Worm (Caenorhabditis elegans) whole organism, L1 larva: ENCODE results near the gene glb-20.

Source experiments
- C16A3.4 ChIP-seq: fragments of 150-350 bp; optimal IDR thresholded peaks from 2 replicates; lab custom pipeline; 2014; ENCODE audit warnings: missing biosample characterization, missing genetic modification characterization
- C34B4.2 ChIP-seq: sonication (generic microtip); optimal IDR thresholded peaks from 2 replicates; lab custom pipeline; 2017; ENCODE audit warnings: mild to moderate bottlenecking, missing genetic modification characterization, missing compliant biosample characterization
- F16B12.6 ChIP-seq: fragments of 150-350 bp; optimal IDR thresholded peaks from 2 replicates; lab custom pipeline; 2014; ENCODE audit warnings: missing biosample characterization, missing genetic modification characterization
- Y116A8C.19 ChIP-seq: sonication (generic microtip); optimal IDR thresholded peaks from 2 replicates; lab custom pipeline; 2016; ENCODE audit warnings: missing compliant biosample characterization, missing genetic modification characterization, borderline replicate concordance
- alr-1 ChIP-seq: fragments of 200-800 bp; sonication (Bioruptor generic); optimal IDR thresholded peaks from 2 replicates; lab custom pipeline; 2018; ENCODE audit warnings: borderline replicate concordance, mild to moderate bottlenecking, missing genetic modification characterization, missing compliant biosample characterization
- aly-2 ChIP-seq: fragments of 150-350 bp; optimal IDR thresholded peaks from 2 replicates; lab custom pipeline; 2014; ENCODE audit warnings: missing biosample characterization, missing genetic modification characterization
- ama-1 ChIP-seq: fragments of 150-350 bp; optimal IDR thresholded peaks from 2 replicates; lab custom pipeline; 2014
- ceh-63 ChIP-seq: fragments of 200-800 bp; sonication (Bioruptor generic); optimal IDR thresholded peaks from 2 replicates; lab custom pipeline; 2018; ENCODE audit warnings: mild to moderate bottlenecking, missing genetic modification characterization, missing compliant biosample characterization
- ceh-8 ChIP-seq: fragments of 200-800 bp; sonication (Bioruptor generic); optimal IDR thresholded peaks from 2 replicates; lab custom pipeline; 2018; ENCODE audit warnings: mild to moderate bottlenecking, missing genetic modification characterization, moderate library complexity, missing compliant biosample characterization
- ceh-82 ChIP-seq, 3 experiments: fragments of 150-350 bp in 1 of 3; sonication (generic microtip) in 2 of 3; optimal IDR thresholded peaks; 2 replicates each; lab custom pipeline; 2014 to 2017; ENCODE audit warnings: missing biosample characterization in 3 of 3, missing genetic modification characterization in 3 of 3
- ceh-88 ChIP-seq: fragments of 200-800 bp; sonication (Bioruptor generic); IDR thresholded peaks from 2 replicates; pipeline ENCODE4 v1.3.6; 2022; ENCODE audit warnings: missing genetic modification characterization, missing compliant biosample characterization
- ces-1 ChIP-seq: fragments of 150-350 bp; optimal IDR thresholded peaks from 2 replicates; lab custom pipeline; 2014; ENCODE audit warnings: missing biosample characterization, missing genetic modification reagents, missing genetic modification characterization
- dpl-1 ChIP-seq, 3 experiments: fragments of 150-350 bp in 2 of 3; sonication (generic microtip) in 1 of 3; optimal IDR thresholded peaks; 2 replicates each; lab custom pipeline; 2014 to 2017; ENCODE audit warnings: missing biosample characterization in 3 of 3, missing genetic modification characterization in 3 of 3, missing genetic modification reagents in 3 of 3
- dsc-1 ChIP-seq: sonication (generic microtip); optimal IDR thresholded peaks from 2 replicates; lab custom pipeline; 2016; ENCODE audit warnings: mild to moderate bottlenecking, missing genetic modification characterization, missing compliant biosample characterization
- efl-1 ChIP-seq, 4 experiments: fragments of 150-350 bp; optimal IDR thresholded peaks in 3 of 4; peaks in 1 of 4; 1 replicate in 1 of 4; 2 replicates in 3 of 4; lab custom pipeline; 2014; ENCODE audit warnings: missing biosample characterization in 2 of 4, missing genetic modification characterization in 2 of 4, missing genetic modification reagents in 2 of 4
- egl-13 ChIP-seq: sonication (generic microtip); optimal IDR thresholded peaks from 2 replicates; lab custom pipeline; 2016; ENCODE audit warnings: missing genotype, missing genetic modification reagents, missing genetic modification characterization, missing compliant biosample characterization
- egl-27 ChIP-seq, 2 experiments: fragments of 150-350 bp in 1 of 2; sonication (generic microtip); optimal IDR thresholded peaks; 3 replicates each; lab custom pipeline; 2017 to 2018; ENCODE audit warnings: missing biosample characterization in 2 of 2, missing genetic modification characterization in 2 of 2, missing genetic modification reagents in 2 of 2
- elt-2 ChIP-seq: sonication (generic microtip); optimal IDR thresholded peaks from 2 replicates; lab custom pipeline; 2016; ENCODE audit warnings: missing genetic modification characterization, mild to moderate bottlenecking, inconsistent platforms, missing compliant biosample characterization, missing genetic modification reagents
- elt-3 ChIP-seq, 6 experiments: fragments of 150-350 bp in 1 of 6; sonication (generic microtip); optimal IDR thresholded peaks; 2 replicates each; lab custom pipeline; 2017 to 2018; ENCODE audit warnings: missing biosample characterization in 6 of 6, missing genetic modification characterization in 6 of 6, inconsistent platforms in 1 of 6
- fkh-10 ChIP-seq: sonication (generic microtip); optimal IDR thresholded peaks from 2 replicates; lab custom pipeline; 2017; ENCODE audit warnings: missing biosample characterization, missing genetic modification reagents, missing genetic modification characterization
- fkh-8 ChIP-seq: sonication (generic microtip); optimal IDR thresholded peaks from 2 replicates; lab custom pipeline; 2016; ENCODE audit warnings: mild to moderate bottlenecking, missing genetic modification characterization, missing compliant biosample characterization
- fos-1 ChIP-seq: fragments of 150-350 bp; optimal IDR thresholded peaks from 2 replicates; lab custom pipeline; 2014; ENCODE audit warnings: missing biosample characterization, missing genetic modification characterization
- hlh-4 ChIP-seq: sonication (generic microtip); optimal IDR thresholded peaks from 2 replicates; lab custom pipeline; 2016; ENCODE audit warnings: mild to moderate bottlenecking, missing genetic modification characterization, missing compliant biosample characterization
- lin-13 ChIP-seq: fragments of 150-350 bp; optimal IDR thresholded peaks from 2 replicates; lab custom pipeline; 2014; ENCODE audit warnings: missing biosample characterization, missing genetic modification reagents, missing genetic modification characterization
- lin-14 ChIP-seq: fragments of 200-800 bp; sonication (Bioruptor generic); optimal IDR thresholded peaks from 2 replicates; lab custom pipeline; 2018; ENCODE audit warnings: mild to moderate bottlenecking, missing genetic modification characterization, moderate library complexity, missing compliant biosample characterization
- lin-35 ChIP-seq, 2 experiments: fragments of 150-350 bp; optimal IDR thresholded peaks; 2 replicates each; lab custom pipeline; 2014; ENCODE audit warnings: missing biosample characterization in 2 of 2, missing genetic modification characterization in 2 of 2, missing genetic modification reagents in 2 of 2
- lsy-2 ChIP-seq, 2 experiments: fragments of 150-350 bp; optimal IDR thresholded peaks; 2 replicates each; lab custom pipeline; 2014; ENCODE audit warnings: missing biosample characterization in 2 of 2, missing genetic modification characterization in 2 of 2
- mef-2 ChIP-seq: fragments of 150-350 bp; optimal IDR thresholded peaks from 2 replicates; lab custom pipeline; 2014; ENCODE audit warnings: missing biosample characterization, missing genetic modification characterization
- mep-1 ChIP-seq: fragments of 150-350 bp; optimal IDR thresholded peaks from 2 replicates; lab custom pipeline; 2014; ENCODE audit warnings: missing biosample characterization, missing genetic modification characterization
- nhr-20 ChIP-seq: sonication (generic microtip); optimal IDR thresholded peaks from 2 replicates; lab custom pipeline; 2016; ENCODE audit warnings: mild to moderate bottlenecking, missing genetic modification characterization, missing compliant biosample characterization
- nhr-237 ChIP-seq: fragments of 150-350 bp; optimal IDR thresholded peaks from 2 replicates; lab custom pipeline; 2014; ENCODE audit warnings: missing biosample characterization, missing genetic modification characterization
- nhr-76 ChIP-seq: sonication (generic microtip); optimal IDR thresholded peaks from 2 replicates; lab custom pipeline; 2017; ENCODE audit warnings: missing biosample characterization, missing genetic modification characterization
- nhr-85 ChIP-seq: sonication (generic microtip); peaks from one replicate; lab custom pipeline; 2016; ENCODE audit warnings: missing genetic modification characterization, inconsistent platforms, missing compliant biosample characterization
- pax-3 ChIP-seq: fragments of 200-800 bp; sonication (Bioruptor generic); optimal IDR thresholded peaks from 2 replicates; lab custom pipeline; 2018; ENCODE audit warnings: mild to moderate bottlenecking, missing genetic modification characterization, moderate library complexity, missing compliant biosample characterization
- rnt-1 ChIP-seq: sonication (generic microtip); optimal IDR thresholded peaks from 2 replicates; lab custom pipeline; 2016; ENCODE audit warnings: mild to moderate bottlenecking, missing genetic modification characterization, moderate library complexity, missing compliant biosample characterization
- skn-1 ChIP-seq: fragments of 150-350 bp; optimal IDR thresholded peaks from 2 replicates; lab custom pipeline; 2014; ENCODE audit warnings: missing biosample characterization, missing genetic modification characterization
- snpc-4 ChIP-seq: fragments of 150-350 bp; optimal IDR thresholded peaks from 2 replicates; lab custom pipeline; 2014; ENCODE audit warnings: missing biosample characterization, missing genetic modification characterization
- sox-4 ChIP-seq: sonication (generic microtip); optimal IDR thresholded peaks from 2 replicates; lab custom pipeline; 2016; ENCODE audit warnings: missing genetic modification characterization, missing compliant biosample characterization
- swsn-7 ChIP-seq: sonication (generic microtip); optimal IDR thresholded peaks from 2 replicates; lab custom pipeline; 2016; ENCODE audit warnings: missing genetic modification characterization, missing compliant biosample characterization
- tbx-2 ChIP-seq: sonication (generic microtip); optimal IDR thresholded peaks from 2 replicates; lab custom pipeline; 2016; ENCODE audit warnings: missing genetic modification characterization, missing compliant biosample characterization
- tlp-1 ChIP-seq: fragments of 150-350 bp; optimal IDR thresholded peaks from 2 replicates; lab custom pipeline; 2014; ENCODE audit warnings: missing biosample characterization, missing genetic modification characterization
- unc-86 ChIP-seq: sonication (generic microtip); optimal IDR thresholded peaks from 2 replicates; lab custom pipeline; 2016; ENCODE audit warnings: missing genetic modification characterization, missing compliant biosample characterization
- unc-98 ChIP-seq: fragments of 200-800 bp; sonication (Bioruptor generic); IDR thresholded peaks from 2 replicates; pipeline ENCODE4 v1.3.6; 2022; ENCODE audit warnings: missing genetic modification characterization, missing compliant biosample characterization
- vab-15 ChIP-seq: sonication (generic microtip); optimal IDR thresholded peaks from 2 replicates; lab custom pipeline; 2017; ENCODE audit warnings: missing genotype, mild to moderate bottlenecking, missing genetic modification characterization, missing compliant biosample characterization
- xbp-1 ChIP-seq: sonication (generic microtip); optimal IDR thresholded peaks from 2 replicates; lab custom pipeline; 2016; ENCODE audit warnings: missing genetic modification characterization, missing compliant biosample characterization
- zag-1 ChIP-seq: fragments of 150-350 bp; optimal IDR thresholded peaks from 2 replicates; lab custom pipeline; 2014; ENCODE audit warnings: missing biosample characterization, missing genetic modification characterization
- ztf-11 ChIP-seq, 2 experiments: sonication (generic microtip); optimal IDR thresholded peaks; 2 replicates each; lab custom pipeline; 2016 to 2017; ENCODE audit warnings: missing genetic modification characterization in 2 of 2, missing biosample characterization in 1 of 2, missing compliant biosample characterization in 1 of 2

glb-20 gene

ce11 chrX:13518861-13519713, 36.9 kb downstream of the glb-20 start, which contains the start of the genes cdk-4 and F18H3.1 (continued):
- TF ChIP-seq mef-2 (tag; lab: Kevin White, UChicago) (no peak), zag-1 (tag; lab: Kevin White, UChicago) (no peak), unc-98 (GFP tag; lab: Robert Waterston, UW) (no peak), alr-1 (tag; lab: Kevin White, UChicago) (no peak), xbp-1 (peak; percentile 31), aly-2 (tag; lab: Kevin White, UChicago) (no peak), sox-4 (no peak), C16A3.4 (tag; lab: Kevin White, UChicago) (peak; percentile 21), snpc-4 (peak; percentile 14), hlh-4 (tag; lab: Kevin White, UChicago) (no peak), nhr-85 (peak; percentile 79), efl-1 (optimal IDR thresholded peaks at IDR 0.05; lab: Kevin White, UChicago) (no peak), efl-1 (GFP tag; optimal IDR thresholded peaks at IDR 0.05 in 1 of 2; lab: Kevin White, UChicago) (peak in 1 of 2 experiments; percentile 33), lin-13 (GFP tag; lab: Kevin White, UChicago) (peak; percentile 34), lsy-2 (tag; optimal IDR thresholded peaks at IDR 0.05; lab: Kevin White, UChicago) (peak in 1 of 2 experiments; percentile 61), C34B4.2 (tag; lab: Kevin White, UChicago) (no peak), ztf-11 (tag; optimal IDR thresholded peaks at IDR 0.05; lab: Kevin White, UChicago) (peak in 1 of 2 experiments; percentile 41), skn-1 (tag; lab: Kevin White, UChicago) (peak; percentile 51), lin-14 (GFP tag; lab: Kevin White, UChicago) (peak; percentile 86), mep-1 (tag; lab: Kevin White, UChicago) (peak; percentile 34), ceh-63 (no peak), egl-27 (tag; optimal IDR thresholded peaks at IDR 0.05; lab: Kevin White, UChicago) (peak in 1 of 2 experiments; percentile 48), unc-86 (tag; lab: Kevin White, UChicago) (peak; percentile 5), dpl-1 (GFP tag; optimal IDR thresholded peaks at IDR 0.05; lab: Kevin White, UChicago) (peak in 1 of 3 experiments; percentile 9)

- TF ChIP-seq egl-13 (peak; percentile 84), elt-2 (tag; lab: Kevin White, UChicago) (peak; percentile 79), fos-1 (tag; lab: Kevin White, UChicago) (peak; percentile 93), egl-27 (tag; optimal IDR thresholded peaks at IDR 0.05; lab: Kevin White, UChicago) (peak; percentile 12), ceh-8 (peak; percentile 97), lin-14 (GFP tag; lab: Kevin White, UChicago) (peak; percentile 88), C34B4.2 (tag; lab: Kevin White, UChicago) (no peak), fkh-10 (GFP tag; lab: Kevin White, UChicago) (peak; percentile 95), lsy-2 (tag; optimal IDR thresholded peaks at IDR 0.05; lab: Kevin White, UChicago) (peak; percentile 88), tbx-2 (tag; lab: Kevin White, UChicago) (peak; percentile 91), ceh-88 (GFP tag; lab: Robert Waterston, UW) (peak; percentile 80), zag-1 (tag; lab: Kevin White, UChicago) (peak; percentile 59), elt-3 (tag; optimal IDR thresholded peaks at IDR 0.05; lab: Kevin White, UChicago) (peak in 3 of 6 experiments; percentile 13 to 95 (median 70)), mep-1 (tag; lab: Kevin White, UChicago) (peak; percentile 94), Y116A8C.19 (no peak), vab-15 (tag; lab: Kevin White, UChicago) (no peak), hlh-4 (tag; lab: Kevin White, UChicago) (no peak), tlp-1 (tag; lab: Kevin White, UChicago) (no peak), nhr-237 (tag; lab: Kevin White, UChicago) (peak; percentile 79), dsc-1 (peak; percentile 98), xbp-1 (peak; percentile 89), nhr-85 (peak; percentile 93), ces-1 (GFP tag; lab: Kevin White, UChicago) (no peak), rnt-1 (tag; lab: Kevin White, UChicago) (peak; percentile 24), fkh-8 (tag; lab: Kevin White, UChicago) (peak; percentile 82), ama-1 (lab: Kevin White, UChicago) (no peak), sox-4 (peak; percentile 97), ceh-82 (tag; optimal IDR thresholded peaks at IDR 0.05; lab: Kevin White, UChicago) (peak; percentile 90 to 96 (median 94)), nhr-20 (tag; lab: Kevin White, UChicago) (peak; percentile 91), nhr-76 (tag; lab: Kevin White, UChicago) (no peak), lin-35 (GFP tag; optimal IDR thresholded peaks at IDR 0.05; lab: Kevin White, UChicago) (peak; percentile 44 to 83), pax-3 (tag; lab: Kevin White, UChicago) (peak; percentile 63), F16B12.6 (tag; lab: Kevin White, UChicago) (no peak), swsn-7 (tag; lab: Kevin White, UChicago) (peak; percentile 89)
Observed at ce11 chrX:13514384-13514783, 41.6 kb downstream of the glb-20 start.
